Worm (Caenorhabditis elegans): Measurements from ENCODE around the gene bcl-11.

bcl-11 gene

DNA sequence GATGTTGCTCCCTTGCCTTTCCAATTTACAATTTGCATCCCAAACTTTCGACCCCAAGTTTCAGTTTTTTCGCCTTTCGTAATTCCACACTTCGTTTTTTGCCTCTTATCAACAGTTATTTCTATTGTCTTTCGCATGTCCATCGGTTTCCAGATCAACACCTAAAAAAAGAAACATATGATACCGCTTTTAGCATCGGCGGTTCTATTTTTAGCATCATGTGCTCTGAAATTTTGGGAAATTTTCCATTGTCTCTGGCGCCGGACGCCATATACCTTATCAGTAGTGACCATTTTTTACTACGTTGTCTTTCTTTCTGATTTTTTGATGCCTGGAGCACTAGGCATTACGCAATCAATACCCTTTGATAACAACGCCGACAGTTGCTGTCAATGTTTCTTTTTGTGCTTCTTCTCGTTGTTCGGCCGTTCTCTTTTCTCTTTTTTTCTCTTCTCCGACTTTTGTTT, at the start of gene bcl-11:
TSS of gene bcl-11 (plus strand) at position 51 of the 467 bp plus-strand sequence.
- TF ChIP-seq elt-2 (tag; optimal IDR thresholded peaks at IDR 0.05) (peak; percentile 22), gmeb-2 (tag; optimal IDR thresholded peaks at IDR 0.05) (no peak)

DNA sequence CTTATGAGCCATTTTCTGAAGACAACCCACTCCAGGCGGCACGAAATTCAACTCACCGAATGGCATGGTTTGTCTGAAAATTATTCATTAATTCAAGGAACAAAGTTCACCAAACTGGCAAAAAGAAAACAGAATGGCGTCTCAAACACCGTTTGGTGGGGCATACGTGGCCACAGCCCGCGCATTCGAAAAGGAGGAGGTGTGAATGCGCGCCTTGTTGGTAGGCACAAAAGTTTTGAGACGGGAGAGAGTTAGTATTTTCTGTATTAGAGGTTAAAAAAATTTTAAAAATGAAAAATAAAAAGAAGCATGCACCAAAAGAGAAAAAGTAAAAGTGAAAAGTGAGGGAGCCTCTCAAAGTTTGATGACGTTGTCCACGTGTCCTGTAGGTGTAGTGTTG, 43.9 kb upstream of the bcl-11 start:
- TF ChIP-seq pax-1 (tag; optimal IDR thresholded peaks at IDR 0.05), result no peak
- TF ChIP-seq fax-1 (tag; optimal IDR thresholded peaks at IDR 0.05), result no peak
- TF ChIP-seq sdc-2 (tag; optimal IDR thresholded peaks at IDR 0.05), result no peak

DNA sequence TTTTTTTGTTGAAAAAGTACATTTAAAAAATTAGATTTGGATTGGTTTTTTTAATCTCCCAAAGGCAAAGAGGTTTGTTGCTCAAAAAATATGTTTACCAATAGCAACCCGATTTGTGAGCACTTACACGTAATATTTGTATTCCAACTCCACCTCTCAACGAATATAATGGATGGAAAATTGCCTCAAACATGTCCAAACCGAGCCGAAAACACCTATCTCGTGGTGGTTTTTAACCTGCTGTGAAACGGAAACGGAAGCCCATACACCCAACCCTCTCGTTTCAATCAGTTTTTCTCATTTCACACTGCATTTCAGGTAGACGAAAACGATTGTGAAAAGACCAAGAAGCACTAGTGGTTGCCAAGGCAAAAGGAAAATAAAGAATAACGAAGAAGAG, 39.2 kb upstream of the bcl-11 start, which contains the start of gene cest-24:
TSS of gene cest-24 (plus strand) at position 301 of the 400 bp plus-strand sequence.
- TF ChIP-seq tbx-2 (tag; optimal IDR thresholded peaks at IDR 0.05) (no peak), unc-55 (GFP tag; optimal IDR thresholded peaks at IDR 0.05) (no peak), hlh-6 (tag; optimal IDR thresholded peaks at IDR 0.05) (no peak), nfya-1 (tag; optimal IDR thresholded peaks at IDR 0.05) (no peak), lin-11 (tag; optimal IDR thresholded peaks at IDR 0.05) (no peak), ceh-14 (tag; optimal IDR thresholded peaks at IDR 0.05) (no peak), unc-86 (tag; optimal IDR thresholded peaks at IDR 0.05) (no peak), ceh-18 (tag; optimal IDR thresholded peaks at IDR 0.05) (no peak), unc-3 (GFP tag; conservative IDR thresholded peaks at IDR 0.05) (no peak), unc-3 (tag; optimal IDR thresholded peaks at IDR 0.05) (no peak), unc-42 (tag; optimal IDR thresholded peaks at IDR 0.05) (no peak), K09A11.1 (tag; optimal IDR thresholded peaks at IDR 0.05; ENCODE audit: insufficient read depth) (no peak), hlh-30 (tag; optimal IDR thresholded peaks at IDR 0.05; ENCODE audit: insufficient read depth) (no peak), ceh-45 (GFP tag; IDR thresholded peaks at IDR 0.05) (no peak), ttx-3 (tag; optimal IDR thresholded peaks at IDR 0.05) (no peak), K02D7.2 (tag; optimal IDR thresholded peaks at IDR 0.05) (no peak)

DNA sequence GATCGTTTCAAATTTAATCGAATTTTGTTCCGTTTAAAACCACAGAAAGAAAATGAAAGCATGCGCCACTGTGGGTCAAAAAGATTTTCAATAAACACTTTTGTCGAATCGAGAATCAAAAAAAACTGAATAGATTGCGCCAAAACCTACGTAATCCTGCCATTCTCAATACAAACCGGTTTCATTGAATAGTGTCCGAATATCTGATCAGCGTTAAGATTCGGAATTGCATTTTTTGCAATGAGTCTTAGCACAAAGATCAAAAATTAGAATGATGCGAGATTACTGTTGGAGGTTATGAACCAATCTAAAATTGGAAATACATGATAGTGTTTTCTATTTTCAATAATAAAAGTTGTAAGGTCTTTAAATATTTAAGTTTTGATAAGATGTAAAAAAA, 37.9 kb upstream of the bcl-11 start:
- TF ChIP-seq ceh-2 (tag; optimal IDR thresholded peaks at IDR 0.05), result no peak
- no peak for TF ChIP-seq lim-6 (tag; optimal IDR thresholded peaks at IDR 0.05)
- TF ChIP-seq pqm-1 (tag; optimal IDR thresholded peaks at IDR 0.05), result no peak
- no peak for TF ChIP-seq ref-2 (tag; optimal IDR thresholded peaks at IDR 0.05)
- TF ChIP-seq nhr-232 (tag; optimal IDR thresholded peaks at IDR 0.05), result no peak
- TF ChIP-seq ceh-18 (tag; optimal IDR thresholded peaks at IDR 0.05), result no peak
- no peak for TF ChIP-seq K09A11.1 (tag; optimal IDR thresholded peaks at IDR 0.05; ENCODE audit: insufficient read depth)
- TF ChIP-seq syd-9 (tag; optimal IDR thresholded peaks at IDR 0.05), result no peak
- no peak for TF ChIP-seq dve-1 (tag; optimal IDR thresholded peaks at IDR 0.05)
- no peak for TF ChIP-seq elt-2 (tag; optimal IDR thresholded peaks at IDR 0.05)
- TF ChIP-seq ttx-3 (tag; optimal IDR thresholded peaks at IDR 0.05), result no peak
- no peak for TF ChIP-seq unc-55 (GFP tag; optimal IDR thresholded peaks at IDR 0.05)
- no peak for TF ChIP-seq hlh-8 (tag; optimal IDR thresholded peaks at IDR 0.05)
- TF ChIP-seq ceh-45 (GFP tag; IDR thresholded peaks at IDR 0.05), result no peak
- TF ChIP-seq mec-3 (tag; optimal IDR thresholded peaks at IDR 0.05; ENCODE audit: borderline replicate concordance), result no peak
- no peak for TF ChIP-seq hlh-13 (GFP tag; optimal IDR thresholded peaks at IDR 0.05)
- TF ChIP-seq tbx-2 (tag; optimal IDR thresholded peaks at IDR 0.05), result no peak
- no peak for TF ChIP-seq ceh-31 (tag; optimal IDR thresholded peaks at IDR 0.05)
- TF ChIP-seq ceh-34 (tag; optimal IDR thresholded peaks at IDR 0.05), result no peak
- TF ChIP-seq gmeb-2 (tag; optimal IDR thresholded peaks at IDR 0.05), result no peak

DNA sequence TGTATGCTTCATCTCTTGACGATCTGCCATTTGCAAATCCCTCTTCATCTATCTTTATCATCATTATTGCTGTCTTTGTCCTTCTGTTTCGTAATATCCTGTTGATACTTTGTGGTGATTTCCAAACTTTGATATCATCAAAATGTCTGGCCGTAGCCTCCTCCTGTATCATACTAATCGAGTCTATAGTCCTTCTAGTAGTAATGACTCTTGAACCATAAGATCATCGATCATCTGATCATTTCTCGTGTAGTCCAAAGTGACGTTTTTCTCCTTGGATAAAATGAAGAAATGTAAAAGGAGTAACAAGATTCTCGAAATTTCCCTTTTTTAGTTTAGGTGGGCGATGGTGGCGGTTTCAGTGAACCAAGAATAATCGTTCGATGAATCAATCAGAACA, 36.5 kb upstream of the bcl-11 start:
- TF ChIP-seq ets-4 (tag; optimal IDR thresholded peaks at IDR 0.05) (no peak), ceh-18 (tag; optimal IDR thresholded peaks at IDR 0.05) (no peak), nhr-11 (tag; optimal IDR thresholded peaks at IDR 0.05) (no peak), ceh-22 (tag; optimal IDR thresholded peaks at IDR 0.05) (no peak), hlh-6 (tag; optimal IDR thresholded peaks at IDR 0.05) (no peak), madf-2 (tag; optimal IDR thresholded peaks at IDR 0.05) (no peak), hlh-13 (GFP tag; optimal IDR thresholded peaks at IDR 0.05) (no peak), ref-2 (tag; optimal IDR thresholded peaks at IDR 0.05) (no peak), sox-4 (tag; optimal IDR thresholded peaks at IDR 0.05) (no peak), elt-2 (tag; optimal IDR thresholded peaks at IDR 0.05) (no peak), ztf-16 (tag; optimal IDR thresholded peaks at IDR 0.05) (no peak), zip-5 (tag; optimal IDR thresholded peaks at IDR 0.05) (no peak)
